Fruit fly (Drosophila melanogaster): Measurements from ENCODE around the gene epsilonCOP.

DNA sequence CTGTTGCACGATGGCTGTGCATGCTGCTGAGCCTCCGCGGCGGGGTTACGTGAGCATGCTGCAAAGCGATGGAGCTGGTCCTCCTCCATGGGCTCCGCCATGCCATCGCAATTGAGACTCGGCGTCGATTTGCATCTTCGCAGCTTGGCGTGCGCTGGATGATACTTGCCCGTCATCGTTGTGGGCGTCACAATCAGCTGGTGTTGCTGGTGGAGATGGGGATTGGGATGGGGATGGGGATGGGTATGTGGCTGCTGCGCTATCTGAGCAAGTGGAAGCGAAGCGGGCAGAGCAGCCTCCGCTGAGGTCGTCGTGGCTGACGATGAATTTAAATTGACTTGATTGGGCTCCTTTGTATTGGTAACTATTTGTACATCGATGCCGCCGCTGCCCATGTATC is 25.5 kb upstream of the epsilonCOP start:
- TF ChIP-seq Pif1A (GFP tag; optimal IDR thresholded peaks at IDR 0.05) = no peak
- TF ChIP-seq Pif1B (GFP tag; optimal IDR thresholded peaks at IDR 0.05) = no peak
- TF ChIP-seq CG10348 (GFP tag; IDR thresholded peaks at IDR 0.05) = no peak
- no peak for TF ChIP-seq CG4496 (GFP tag; IDR thresholded peaks at IDR 0.05)
